Fruit fly (Drosophila melanogaster): ENCODE data around the gene CG34367.

CG34367 gene

DNA sequence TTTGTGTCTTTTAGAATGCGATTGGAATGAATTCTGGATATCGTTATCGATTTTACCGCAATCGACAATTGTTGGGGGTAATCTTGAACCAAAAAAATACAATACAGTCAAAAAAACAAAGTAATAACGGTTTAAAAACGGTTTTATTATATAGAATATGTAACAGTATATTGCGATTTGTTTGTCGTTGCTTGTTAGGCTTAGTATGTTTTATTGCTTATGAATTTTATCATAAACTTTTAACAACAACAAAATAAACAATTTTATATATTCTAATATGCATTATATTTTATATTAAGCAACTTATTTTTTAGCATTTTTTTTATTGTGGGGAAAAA, 53.9 kb downstream of the CG34367 start, which contains the start of gene CYLD (continued):
- no peak for TF ChIP-seq Stat92E (GFP tag; optimal IDR thresholded peaks at IDR 0.05)
- TF ChIP-seq Drgx (GFP tag; IDR thresholded peaks at IDR 0.05) = peak; percentile 68
- TF ChIP-seq pum (GFP tag; optimal IDR thresholded peaks at IDR 0.05) = no peak
- no peak for TF ChIP-seq usp (GFP tag; optimal IDR thresholded peaks at IDR 0.05)
- TF ChIP-seq HLHmδ (GFP tag; optimal IDR thresholded peaks at IDR 0.05) = no peak
- no peak for TF ChIP-seq HLH54F (GFP tag; optimal IDR thresholded peaks at IDR 0.05)
- TF ChIP-seq da (GFP tag; optimal IDR thresholded peaks at IDR 0.05) = no peak
- no peak for TF ChIP-seq ham (GFP tag; IDR thresholded peaks at IDR 0.05)
- TF ChIP-seq CG2678 (tag; optimal IDR thresholded peaks at IDR 0.05) = peak; percentile 83
- peak; percentile 13 for TF ChIP-seq CG10431 (GFP tag; optimal IDR thresholded peaks at IDR 0.05)
- no peak for TF ChIP-seq CG42726 (GFP tag; IDR thresholded peaks at IDR 0.05; ENCODE audit: partially characterized antibody)
- TF ChIP-seq zen2 (GFP tag; IDR thresholded peaks at IDR 0.05; ENCODE audit: partially characterized antibody) = no peak
- no peak for TF ChIP-seq Neu2 (GFP tag; optimal IDR thresholded peaks at IDR 0.05; ENCODE audit: borderline replicate concordance)
- peak; percentile 59 for TF ChIP-seq Oli (tag; optimal IDR thresholded peaks at IDR 0.05)
- TF ChIP-seq CG2120 (GFP tag; optimal IDR thresholded peaks at IDR 0.05) = peak; percentile 76
- TF ChIP-seq CG16813 (GFP tag; IDR thresholded peaks at IDR 0.05; ENCODE audit: partially characterized antibody) = no peak
- TF ChIP-seq CG18764 (GFP tag; optimal IDR thresholded peaks at IDR 0.05) = peak; percentile 42
- TF ChIP-seq eve (GFP tag; optimal IDR thresholded peaks at IDR 0.05) = no peak
- TF ChIP-seq CG7987 (GFP tag; optimal IDR thresholded peaks at IDR 0.05) = no peak
- TF ChIP-seq Nf-YA (GFP tag; IDR thresholded peaks at IDR 0.05) = 0 out of 2 replicates have a peak, but pooled peaks have one; percentile 35
- peak; percentile 32 for TF ChIP-seq org-1 (GFP tag; optimal IDR thresholded peaks at IDR 0.05)
- TF ChIP-seq corto (GFP tag; optimal IDR thresholded peaks at IDR 0.05) = no peak
- TF ChIP-seq CG4730 (GFP tag; IDR thresholded peaks at IDR 0.05) = no peak
- peak; percentile 4 for TF ChIP-seq CG8290 (GFP tag; optimal IDR thresholded peaks at IDR 0.05)
- TF ChIP-seq CG8290 (tag; optimal IDR thresholded peaks at IDR 0.05) = peak in 1 of 2 experiments; percentile 75
- peak; percentile 41 for TF ChIP-seq CG2875 (GFP tag; optimal IDR thresholded peaks at IDR 0.05)
- peak; percentile 73 for TF ChIP-seq gcm (GFP tag; optimal IDR thresholded peaks at IDR 0.05)
- peak; percentile 14 for TF ChIP-seq CG8281 (tag; optimal IDR thresholded peaks at IDR 0.05)
- no peak for TF ChIP-seq Atf3 (GFP tag; optimal IDR thresholded peaks at IDR 0.05)
- no peak for TF ChIP-seq CG7928 (GFP tag; optimal IDR thresholded peaks at IDR 0.05)
- TF ChIP-seq CG10267 (tag; optimal IDR thresholded peaks at IDR 0.05) = peak; percentile 77
- peak; percentile 87 for TF ChIP-seq CG12391 (tag; optimal IDR thresholded peaks at IDR 0.05)
- TF ChIP-seq crc (GFP tag; optimal IDR thresholded peaks at IDR 0.05) = no peak
- TF ChIP-seq Usf (GFP tag; optimal IDR thresholded peaks at IDR 0.05) = no peak
- peak; percentile 2 for TF ChIP-seq pnt (GFP tag; optimal IDR thresholded peaks at IDR 0.05)
- TF ChIP-seq CG14050 (GFP tag; IDR thresholded peaks at IDR 0.05) = peak; percentile 47; the same call in 1 of the 3 replicates
- TF ChIP-seq CG13296 (GFP tag; optimal IDR thresholded peaks at IDR 0.05) = peak; percentile 72
- no peak for TF ChIP-seq CG3847 (GFP tag; IDR thresholded peaks at IDR 0.05)
- peak; percentile 27 for TF ChIP-seq CG6854 (GFP tag; optimal IDR thresholded peaks at IDR 0.05)
- peak; percentile 24 for TF ChIP-seq Bteb2 (GFP tag; optimal IDR thresholded peaks at IDR 0.05)
- no peak for TF ChIP-seq Trl (optimal IDR thresholded peaks at IDR 0.05)
- TF ChIP-seq Trl (GFP tag; optimal IDR thresholded peaks at IDR 0.05) = peak; percentile 31
- TF ChIP-seq Doc2 (GFP tag; IDR thresholded peaks at IDR 0.05) = no peak
- peak; percentile 15 for TF ChIP-seq Dp (GFP tag; optimal IDR thresholded peaks at IDR 0.05)
- peak; percentile 85 for TF ChIP-seq CG17829 (tag; optimal IDR thresholded peaks at IDR 0.05)
- TF ChIP-seq Kr (GFP tag; optimal IDR thresholded peaks at IDR 0.05) = no peak
- peak; percentile 44 for TF ChIP-seq CG7271 (tag; optimal IDR thresholded peaks at IDR 0.05)
- no peak for TF ChIP-seq z (GFP tag; IDR thresholded peaks at IDR 0.05)
- TF ChIP-seq Hmx (GFP tag; optimal IDR thresholded peaks at IDR 0.05) = peak; percentile 32
- TF ChIP-seq CHES-1-like (GFP tag; optimal IDR thresholded peaks at IDR 0.05) = peak; percentile 27
- no peak for TF ChIP-seq ash1 (GFP tag; optimal IDR thresholded peaks at IDR 0.05)
- TF ChIP-seq CG11696 (GFP tag; IDR thresholded peaks at IDR 0.05) = peak; percentile 40; the same call in 1 of the 2 replicates

Measured in whole organism, embryonic.